Fruit fly (Drosophila melanogaster): ENCODE measurements around the gene Cpr23B.

The Cpr23B gene

dm6 chr2L:2830341-2830800, 7.8 kb upstream of the Cpr23B start:
- TF ChIP-seq noc (tag; optimal IDR thresholded peaks at IDR 0.05) = peak; percentile 91

- no peak for TF ChIP-seq noc (tag; optimal IDR thresholded peaks at IDR 0.05)
Observed at dm6 chr2L:2839850-2840249, 1.6 kb downstream of the Cpr23B start, which contains the start of gene CG2975. CG2975 (plus strand) TSS chr2L:2840124.

- no peak for TF ChIP-seq noc (tag; optimal IDR thresholded peaks at IDR 0.05)
Observed at dm6 chr2L:2840311-2840710, 2.1 kb downstream of the Cpr23B start.

dm6 chr2L:2844413-2844812, 6.2 kb downstream of the Cpr23B start, which contains the start of gene CG18558:
CG18558 (minus strand) TSS chr2L:2844513.
- no peak for TF ChIP-seq noc (tag; optimal IDR thresholded peaks at IDR 0.05)

- TF ChIP-seq noc (tag; optimal IDR thresholded peaks at IDR 0.05) = no peak
Observed at dm6 chr2L:2845634-2846033, 7.4 kb downstream of the Cpr23B start, which contains the start of gene CG18557. CG18557 (minus strand) TSS chr2L:2845734.

dm6 chr2L:2847112-2847682, 9.0 kb downstream of the Cpr23B start, which contains the start of the genes CG3117 and CG2983:
CG3117 (minus strand) TSS chr2L:2847212.
CG2983 (plus strand) TSS chr2L:2847632.
- TF ChIP-seq noc (tag; optimal IDR thresholded peaks at IDR 0.05) = no peak

dm6 chr2L:2851589-2851988, 13.4 kb downstream of the Cpr23B start:
- TF ChIP-seq noc (tag; optimal IDR thresholded peaks at IDR 0.05) = no peak

- TF ChIP-seq noc (tag; optimal IDR thresholded peaks at IDR 0.05) = no peak
Observed at dm6 chr2L:2855204-2855768, 17.1 kb downstream of the Cpr23B start.

dm6 chr2L:2855773-2856615, 17.8 kb downstream of the Cpr23B start, which contains the start of the genes CG3104 and RpS21:
CG3104 (minus strand) TSS chr2L:2855778.
RpS21 (plus strand) TSS chr2L:2856070.
- peak; percentile 42 for TF ChIP-seq noc (tag; optimal IDR thresholded peaks at IDR 0.05)

- peak; percentile 21 for TF ChIP-seq noc (tag; optimal IDR thresholded peaks at IDR 0.05)
Observed at dm6 chr2L:2856960-2857584, 18.9 kb downstream of the Cpr23B start, which contains the start of gene CG2991. CG2991 (plus strand) TSS chr2L:2857164.

dm6 chr2L:2857862-2858734, 19.9 kb downstream of the Cpr23B start:
- peak; percentile 62 for TF ChIP-seq noc (tag; optimal IDR thresholded peaks at IDR 0.05)

- TF ChIP-seq noc (tag; optimal IDR thresholded peaks at IDR 0.05) = no peak
Observed at dm6 chr2L:2861140-2861884, 23.1 kb downstream of the Cpr23B start.

- TF ChIP-seq noc (tag; optimal IDR thresholded peaks at IDR 0.05) = peak; percentile 11
Observed at dm6 chr2L:2861885-2862620, 23.8 kb downstream of the Cpr23B start.

dm6 chr2L:2862621-2862962, 24.4 kb downstream of the Cpr23B start:
- TF ChIP-seq noc (tag; optimal IDR thresholded peaks at IDR 0.05) = no peak
